Worm (Caenorhabditis elegans): Measurements from ENCODE around the gene ZK632.2.

DNA sequence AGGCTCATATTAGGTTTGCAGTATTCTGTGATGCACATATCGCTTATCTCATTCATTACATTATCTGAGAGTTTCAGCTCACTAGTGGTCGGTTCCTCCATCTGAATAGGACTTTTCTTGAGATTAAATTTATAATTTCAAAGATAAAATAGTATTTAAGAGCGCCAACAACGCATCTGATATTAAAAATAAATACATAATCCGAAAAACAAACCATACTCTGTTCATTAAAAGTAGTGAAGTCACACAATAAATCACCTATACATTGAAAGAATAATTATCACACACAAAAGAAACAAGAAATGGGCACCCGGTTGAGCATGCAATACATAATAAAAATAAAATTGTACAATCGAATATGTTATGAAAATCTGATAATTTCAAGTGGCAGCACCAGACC lies 41.5 kb upstream of the ZK632.2 start, which contains the start of gene vps-53:
- no peak for TF ChIP-seq nfya-1 (tag; optimal IDR thresholded peaks at IDR 0.05)
- TF ChIP-seq lim-6 (tag; optimal IDR thresholded peaks at IDR 0.05) = no peak
- no peak for TF ChIP-seq sdc-2 (tag; optimal IDR thresholded peaks at IDR 0.05)
- TF ChIP-seq ceh-30 (tag; optimal IDR thresholded peaks at IDR 0.05) = no peak
- TF ChIP-seq unc-55 (GFP tag; optimal IDR thresholded peaks at IDR 0.05) = no peak
- no peak for TF ChIP-seq ama-1 (optimal IDR thresholded peaks at IDR 0.05)
- no peak for TF ChIP-seq nhr-11 (tag; optimal IDR thresholded peaks at IDR 0.05)
- TF ChIP-seq zip-5 (tag; optimal IDR thresholded peaks at IDR 0.05) = no peak
- TF ChIP-seq tbx-2 (tag; optimal IDR thresholded peaks at IDR 0.05) = no peak
- TF ChIP-seq ceh-22 (tag; optimal IDR thresholded peaks at IDR 0.05) = no peak
- no peak for TF ChIP-seq fax-1 (tag; optimal IDR thresholded peaks at IDR 0.05)
- no peak for TF ChIP-seq rnt-1 (tag; optimal IDR thresholded peaks at IDR 0.05)
